Comparison of ENCODE assay signal across 2 worm cellular contexts in genomic region chrV:13497322-13497847, ce11.
A peak's percentile ranks its signal among the peaks of the same experiment; 100 is the strongest.
TF ChIP-seq lines count a peak whose summit lies in the region.

Gene eea-1, minus strand, starts transcription at chrV:13497372.
Gene gut-2, plus strand, starts transcription at chrV:13497690.

TF ChIP-seq in whole organism, L1 larva, 84 proteins besides CTCF, POLR2A, EP300 and RAD21 (continued from another document):
- TF ChIP-seq fkh-8 (tag; optimal IDR thresholded peaks at IDR 0.05; lab: Kevin White, UChicago) (no peak), hlh-4 (tag; optimal IDR thresholded peaks at IDR 0.05; lab: Kevin White, UChicago) (no peak), snpc-4 (tag; optimal IDR thresholded peaks at IDR 0.05; lab: Kevin White, UChicago) (peak; percentile 45), fkh-4 (tag; optimal IDR thresholded peaks at IDR 0.05; lab: Kevin White, UChicago; ENCODE audit: borderline replicate concordance) (no peak), nhr-19 (GFP tag; conservative IDR thresholded peaks at IDR 0.05; lab: Robert Waterston, UW) (peak; percentile 60), fos-1 (tag; optimal IDR thresholded peaks at IDR 0.05; lab: Kevin White, UChicago) (peak; percentile 43), sptf-1 (tag; optimal IDR thresholded peaks at IDR 0.05; lab: Kevin White, UChicago) (no peak), grh-1 (GFP tag; IDR thresholded peaks at IDR 0.05; lab: Robert Waterston, UW) (peak; percentile 88), lsy-2 (tag; optimal IDR thresholded peaks at IDR 0.05; lab: Kevin White, UChicago) (peak; percentile 80 to 81), Y116A8C.19 (tag; optimal IDR thresholded peaks at IDR 0.05; lab: Kevin White, UChicago; ENCODE audit: borderline replicate concordance) (no peak), nhr-20 (tag; optimal IDR thresholded peaks at IDR 0.05; lab: Kevin White, UChicago) (peak; percentile 82), swsn-7 (tag; optimal IDR thresholded peaks at IDR 0.05; lab: Kevin White, UChicago) (peak; percentile 72), rnt-1 (tag; optimal IDR thresholded peaks at IDR 0.05; lab: Kevin White, UChicago) (peak; percentile 76), irx-1 (tag; optimal IDR thresholded peaks at IDR 0.05; lab: Kevin White, UChicago) (peak; percentile 37), ceh-8 (GFP tag; optimal IDR thresholded peaks at IDR 0.05; lab: Kevin White, UChicago) (no peak), ceh-82 (tag; optimal IDR thresholded peaks at IDR 0.05; lab: Kevin White, UChicago) (peak; percentile 37 to 59 (median 37)), pag-3 (tag; optimal IDR thresholded peaks at IDR 0.05; lab: Kevin White, UChicago; ENCODE audit: borderline replicate concordance, insufficient read depth) (peak; percentile 32), unc-130 (tag; optimal IDR thresholded peaks at IDR 0.05; lab: Kevin White, UChicago) (peak; percentile 54), blmp-1 (tag; optimal IDR thresholded peaks at IDR 0.05; lab: Kevin White, UChicago) (peak; percentile 85), zag-1 (tag; optimal IDR thresholded peaks at IDR 0.05; lab: Kevin White, UChicago) (no peak), lin-14 (GFP tag; optimal IDR thresholded peaks at IDR 0.05; lab: Kevin White, UChicago) (peak; percentile 79), nhr-237 (tag; optimal IDR thresholded peaks at IDR 0.05; lab: Kevin White, UChicago) (no peak), F16B12.6 (tag; optimal IDR thresholded peaks at IDR 0.05; lab: Kevin White, UChicago) (peak; percentile 37), egl-27 (tag; optimal IDR thresholded peaks at IDR 0.05; lab: Kevin White, UChicago) (no peak)

TF ChIP-seq in whole organism, L2 larva, 48 proteins besides CTCF, POLR2A, EP300 and RAD21 (continued from another document):
- TF ChIP-seq elt-1 (tag; optimal IDR thresholded peaks at IDR 0.05; lab: Kevin White, UChicago) (no peak), unc-39 (tag; optimal IDR thresholded peaks at IDR 0.05; lab: Kevin White, UChicago) (no peak), R02D3.7 (tag; optimal IDR thresholded peaks at IDR 0.05; lab: Kevin White, UChicago) (no peak), unc-62 (GFP tag; optimal IDR thresholded peaks at IDR 0.05; lab: Kevin White, UChicago) (no peak), egl-27 (tag; optimal IDR thresholded peaks at IDR 0.05; lab: Kevin White, UChicago) (peak; percentile 20), ztf-4 (tag; optimal IDR thresholded peaks at IDR 0.05; lab: Kevin White, UChicago) (peak; percentile 21), ZK546.5 (tag; optimal IDR thresholded peaks at IDR 0.05; lab: Kevin White, UChicago) (no peak), nhr-77 (tag; optimal IDR thresholded peaks at IDR 0.05; lab: Kevin White, UChicago) (no peak), F13H6.1 (tag; optimal IDR thresholded peaks at IDR 0.05; lab: Kevin White, UChicago) (peak; percentile 81), nhr-237 (tag; optimal IDR thresholded peaks at IDR 0.05; lab: Kevin White, UChicago) (no peak), zag-1 (tag; optimal IDR thresholded peaks at IDR 0.05; lab: Kevin White, UChicago) (no peak), alr-1 (tag; optimal IDR thresholded peaks at IDR 0.05; lab: Kevin White, UChicago) (no peak), ztf-11 (tag; optimal IDR thresholded peaks at IDR 0.05; lab: Kevin White, UChicago) (no peak), nhr-25 (tag; optimal IDR thresholded peaks at IDR 0.05; lab: Kevin White, UChicago) (peak; percentile 77)
TF ChIP-seq in whole organism, L2 larva: peak in this region for 18.
